Worm (Caenorhabditis elegans) whole organism, L3 larva: ENCODE results near the gene srd-51.
A peak's percentile ranks its signal among the peaks of the same experiment; 100 is the strongest.

Source experiments
- jun-1 ChIP-seq: fragments of 150-350 bp; optimal IDR thresholded peaks from 2 replicates; lab custom pipeline; 2014; ENCODE audit warnings: missing biosample characterization, missing genetic modification reagents, missing genetic modification characterization
- lin-15B ChIP-seq: fragments of 150-350 bp; optimal IDR thresholded peaks from 2 replicates; lab custom pipeline; 2014; ENCODE audit warnings: missing biosample characterization, missing genetic modification characterization
- lin-39 ChIP-seq: fragments of 150-350 bp; optimal IDR thresholded peaks from 2 replicates; lab custom pipeline; 2018; ENCODE audit warnings: missing biosample characterization, missing genetic modification reagents, missing genetic modification characterization
- nfya-1 ChIP-seq: sonication (generic microtip); optimal IDR thresholded peaks from 2 replicates; lab custom pipeline; 2017; ENCODE audit warnings: missing genetic modification characterization, mild to moderate bottlenecking, missing compliant biosample characterization, antibody characterized with exemption, moderate library complexity; ENCODE audit not compliant: insufficient read depth
- nhr-11 ChIP-seq: fragments of 150-350 bp; optimal IDR thresholded peaks from 2 replicates; lab custom pipeline; 2014; ENCODE audit warnings: missing biosample characterization, missing genetic modification characterization
- nhr-12 ChIP-seq: fragments of 150-350 bp; optimal IDR thresholded peaks from 2 replicates; lab custom pipeline; 2014; ENCODE audit warnings: missing biosample characterization, missing genetic modification characterization
- nhr-43 ChIP-seq: sonication (generic microtip); optimal IDR thresholded peaks from 2 replicates; lab custom pipeline; 2016; ENCODE audit warnings: mild to moderate bottlenecking, missing genetic modification characterization, missing compliant biosample characterization; ENCODE audit not compliant: poor library complexity, severe bottlenecking
- skn-1 ChIP-seq: fragments of 150-350 bp; optimal IDR thresholded peaks from 2 replicates; lab custom pipeline; 2014; ENCODE audit warnings: missing biosample characterization, missing genetic modification characterization
- snpc-4 ChIP-seq: fragments of 150-350 bp; optimal IDR thresholded peaks from 2 replicates; lab custom pipeline; 2014; ENCODE audit warnings: missing biosample characterization, missing genetic modification characterization
- zag-1 ChIP-seq: fragments of 150-350 bp; optimal IDR thresholded peaks from 2 replicates; lab custom pipeline; 2014; ENCODE audit warnings: missing biosample characterization, missing genetic modification characterization

ce11 chrX:13518861-13519713 is 34.4 kb upstream of the srd-51 start, which contains the start of the genes cdk-4 and F18H3.1:
- TF ChIP-seq skn-1 (tag; lab: Kevin White, UChicago) (peak; percentile 32), lin-39 (peak; percentile 85), nfya-1 (tag; lab: Kevin White, UChicago) (peak; percentile 52), lin-15B (tag; lab: Kevin White, UChicago) (peak; percentile 64), nhr-12 (no peak), nhr-11 (tag; lab: Kevin White, UChicago) (no peak), zag-1 (tag; lab: Kevin White, UChicago) (no peak), snpc-4 (tag; lab: Kevin White, UChicago) (no peak), nhr-43 (tag; lab: Kevin White, UChicago) (no peak), jun-1 (tag; lab: Kevin White, UChicago) (no peak)
